Fruit fly (Drosophila melanogaster) whole organism, prepupa: Measurements from ENCODE around the gene CG46440.

Source experiments
- Blimp-1 ChIP-seq: fragments of 200-800 bp; sonication (Bioruptor generic); optimal IDR thresholded peaks from 3 replicates; lab custom pipeline; 2017; ENCODE audit warnings: missing biosample characterization, missing genetic modification characterization, mild to moderate bottlenecking, moderate library complexity, missing genetic modification reagents
- CG10631 ChIP-seq: fragments of 200-800 bp; sonication (Bioruptor generic); optimal IDR thresholded peaks from 2 replicates; lab custom pipeline; 2016; ENCODE audit warnings: missing biosample characterization, missing genetic modification characterization
- CG10669 ChIP-seq: fragments of 200-800 bp; sonication (Bioruptor generic); optimal IDR thresholded peaks from 3 replicates; lab custom pipeline; 2018; ENCODE audit warnings: missing biosample characterization, mild to moderate bottlenecking, missing genetic modification characterization, moderate library complexity
- CG11762 ChIP-seq: fragments of 200-800 bp; sonication (Bioruptor generic); optimal IDR thresholded peaks from 3 replicates; lab custom pipeline; 2016; ENCODE audit warnings: missing biosample characterization, missing genetic modification characterization; ENCODE audit not compliant: insufficient read depth
- CG11902 ChIP-seq: fragments of 200-800 bp; sonication (Bioruptor generic); optimal IDR thresholded peaks from 3 replicates; lab custom pipeline; 2016; ENCODE audit warnings: missing biosample characterization, missing genetic modification characterization
- CG15336 ChIP-seq: fragments of 200-800 bp; sonication (Bioruptor generic); IDR thresholded peaks from 2 replicates; pipeline ENCODE4 v1.3.6; 2022; ENCODE audit warnings: missing biosample characterization, missing genetic modification characterization
- CG1621 ChIP-seq: fragments of 200-800 bp; sonication (Bioruptor generic); optimal IDR thresholded peaks from 3 replicates; lab custom pipeline; 2018; ENCODE audit warnings: missing biosample characterization, mild to moderate bottlenecking, missing genetic modification characterization
- CG16779 ChIP-seq: fragments of 200-800 bp; sonication (Bioruptor generic); optimal IDR thresholded peaks from 3 replicates; lab custom pipeline; 2017; ENCODE audit warnings: missing biosample characterization, mild to moderate bottlenecking, missing genetic modification characterization
- CG3032 ChIP-seq: fragments of 200-800 bp; optimal IDR thresholded peaks from 2 replicates; lab custom pipeline; 2019; ENCODE audit warnings: missing biosample characterization, mild to moderate bottlenecking, missing genetic modification characterization, moderate library complexity
- CG31627 ChIP-seq: fragments of 200-800 bp; sonication (Bioruptor generic); optimal IDR thresholded peaks from 3 replicates; lab custom pipeline; 2016; ENCODE audit warnings: missing biosample characterization, missing genetic modification characterization
- CG34406 ChIP-seq: fragments of 200-800 bp; sonication (Bioruptor generic); optimal IDR thresholded peaks from 3 replicates; lab custom pipeline; 2016; ENCODE audit warnings: missing biosample characterization, missing genetic modification characterization
- CG3919 ChIP-seq: fragments of 200-800 bp; sonication (Bioruptor generic); optimal IDR thresholded peaks from 3 replicates; lab custom pipeline; 2016; ENCODE audit warnings: missing biosample characterization, missing genetic modification characterization
- CG4318 ChIP-seq: fragments of 200-800 bp; sonication (Bioruptor generic); optimal IDR thresholded peaks from 3 replicates; lab custom pipeline; 2017; ENCODE audit warnings: missing biosample characterization, mild to moderate bottlenecking, missing genetic modification characterization
- CG6163 ChIP-seq: fragments of 200-800 bp; sonication (Bioruptor generic); IDR thresholded peaks from 3 replicates; pipeline ENCODE4 v1.3.6; 2022; ENCODE audit warnings: missing biosample characterization, missing genetic modification characterization
- CG6276 ChIP-seq: fragments of 200-800 bp; sonication (Bioruptor generic); optimal IDR thresholded peaks from 2 replicates; lab custom pipeline; 2017; ENCODE audit warnings: missing biosample characterization, mild to moderate bottlenecking, missing genetic modification characterization
- CG6808 ChIP-seq: fragments of 200-800 bp; sonication (Bioruptor generic); optimal IDR thresholded peaks from 3 replicates; lab custom pipeline; 2017; ENCODE audit warnings: missing biosample characterization, missing genetic modification characterization, mild to moderate bottlenecking, moderate library complexity, missing genetic modification reagents
- CG6854 ChIP-seq: fragments of 200-800 bp; sonication (Bioruptor generic); optimal IDR thresholded peaks from 2 replicates; lab custom pipeline; 2017; ENCODE audit warnings: missing biosample characterization, mild to moderate bottlenecking, missing genetic modification characterization
- CG8119 ChIP-seq: fragments of 200-800 bp; sonication (Bioruptor generic); IDR thresholded peaks from 3 replicates; pipeline ENCODE4 v1.3.6; 2022; ENCODE audit warnings: missing biosample characterization, missing genetic modification characterization
- CG8319 ChIP-seq: fragments of 200-800 bp; sonication (Bioruptor generic); optimal IDR thresholded peaks from 3 replicates; lab custom pipeline; 2016; ENCODE audit warnings: missing biosample characterization, missing genetic modification characterization
- CG9139 ChIP-seq: fragments of 200-800 bp; sonication (Bioruptor generic); optimal IDR thresholded peaks from 3 replicates; lab custom pipeline; 2017; ENCODE audit warnings: missing biosample characterization, mild to moderate bottlenecking, missing genetic modification characterization
- Eip75B ChIP-seq: fragments of 200-800 bp; sonication (Bioruptor generic); optimal IDR thresholded peaks from 3 replicates; lab custom pipeline; 2016; ENCODE audit warnings: missing biosample characterization, missing genetic modification characterization
- Eip78C ChIP-seq: fragments of 200-800 bp; sonication (Bioruptor generic); peaks from one replicate; lab custom pipeline; 2016; ENCODE audit warnings: missing biosample characterization, missing genetic modification characterization
- Eip93F ChIP-seq: fragments of 200-800 bp; sonication (Bioruptor generic); optimal IDR thresholded peaks from 2 replicates; lab custom pipeline; 2016; ENCODE audit warnings: missing biosample characterization, mild to moderate bottlenecking, missing genetic modification characterization
- Ets21C ChIP-seq: fragments of 200-800 bp; sonication (Bioruptor generic); optimal IDR thresholded peaks from 3 replicates; lab custom pipeline; 2016; ENCODE audit warnings: missing biosample characterization, missing genetic modification characterization
- Ets96B ChIP-seq: fragments of 200-800 bp; optimal IDR thresholded peaks from 2 replicates; lab custom pipeline; 2019; ENCODE audit warnings: missing biosample characterization, mild to moderate bottlenecking, missing genetic modification characterization, moderate library complexity
- Hr38 ChIP-seq: sonication (Bioruptor generic); optimal IDR thresholded peaks from 2 replicates; lab custom pipeline; 2016; ENCODE audit warnings: missing biosample characterization, missing genetic modification characterization
- Hr39 ChIP-seq: fragments of 200-800 bp; sonication (Bioruptor generic); optimal IDR thresholded peaks from 2 replicates; lab custom pipeline; 2016; ENCODE audit warnings: missing biosample characterization, missing genetic modification characterization
- Lpt ChIP-seq: fragments of 200-800 bp; sonication (Bioruptor generic); optimal IDR thresholded peaks from 3 replicates; lab custom pipeline; 2016; ENCODE audit warnings: missing biosample characterization, missing genetic modification characterization
- Met ChIP-seq: fragments of 200-800 bp; sonication (Bioruptor generic); optimal IDR thresholded peaks from 3 replicates; lab custom pipeline; 2016; ENCODE audit warnings: missing biosample characterization, missing genetic modification characterization
- OdsH ChIP-seq: fragments of 200-800 bp; sonication (Bioruptor generic); optimal IDR thresholded peaks from 3 replicates; lab custom pipeline; 2016; ENCODE audit warnings: missing biosample characterization, missing genetic modification characterization
- Smox ChIP-seq: fragments of 200-800 bp; sonication (Bioruptor generic); optimal IDR thresholded peaks from 3 replicates; lab custom pipeline; 2016; ENCODE audit warnings: missing biosample characterization, missing genetic modification characterization
- Sox102F ChIP-seq: fragments of 200-800 bp; sonication (Bioruptor generic); optimal IDR thresholded peaks from 2 replicates; lab custom pipeline; 2016; ENCODE audit warnings: missing biosample characterization, mild to moderate bottlenecking, missing genetic modification characterization
- Sox14 ChIP-seq: fragments of 200-800 bp; sonication (Bioruptor generic); optimal IDR thresholded peaks from 3 replicates; lab custom pipeline; 2016; ENCODE audit warnings: missing biosample characterization, missing genetic modification characterization
- Sox15 ChIP-seq: fragments of 200-800 bp; sonication (Bioruptor generic); optimal IDR thresholded peaks from 3 replicates; lab custom pipeline; 2016; ENCODE audit warnings: missing biosample characterization, missing genetic modification characterization
- achi ChIP-seq: fragments of 200-800 bp; sonication (Bioruptor generic); optimal IDR thresholded peaks from 3 replicates; lab custom pipeline; 2016; ENCODE audit warnings: missing biosample characterization, missing genetic modification characterization
- acj6 ChIP-seq: fragments of 200-800 bp; sonication (Bioruptor generic); optimal IDR thresholded peaks from 3 replicates; lab custom pipeline; 2016; ENCODE audit warnings: missing biosample characterization, missing genetic modification characterization
- dsx ChIP-seq: fragments of 200-800 bp; optimal IDR thresholded peaks from 3 replicates; lab custom pipeline; 2019; ENCODE audit warnings: missing biosample characterization, mild to moderate bottlenecking, missing genetic modification characterization, moderate library complexity; ENCODE audit not compliant: poor library complexity, severe bottlenecking
- eg ChIP-seq: fragments of 200-800 bp; sonication (Bioruptor generic); IDR thresholded peaks from 3 replicates; pipeline ENCODE4 v1.3.6; 2022; ENCODE audit warnings: missing biosample characterization, missing genetic modification characterization
- esn ChIP-seq: fragments of 200-800 bp; sonication (Bioruptor generic); optimal IDR thresholded peaks from 2 replicates; lab custom pipeline; 2016; ENCODE audit warnings: missing biosample characterization, mild to moderate bottlenecking, missing genetic modification characterization, moderate library complexity
- fkh ChIP-seq: fragments of 200-800 bp; sonication (Bioruptor generic); optimal IDR thresholded peaks from 3 replicates; lab custom pipeline; 2017; ENCODE audit warnings: missing biosample characterization, mild to moderate bottlenecking, missing genetic modification characterization, moderate library complexity
- lz ChIP-seq: fragments of 200-800 bp; sonication (Bioruptor generic); optimal IDR thresholded peaks from 3 replicates; lab custom pipeline; 2016; ENCODE audit warnings: missing biosample characterization, missing genetic modification characterization
- net ChIP-seq: fragments of 200-800 bp; sonication (Bioruptor generic); optimal IDR thresholded peaks from 3 replicates; lab custom pipeline; 2016; ENCODE audit warnings: missing biosample characterization, missing genetic modification characterization
- pdm3 ChIP-seq: fragments of 200-800 bp; sonication (Bioruptor generic); optimal IDR thresholded peaks from 3 replicates; lab custom pipeline; 2016; ENCODE audit warnings: missing biosample characterization, missing genetic modification characterization
- salr ChIP-seq, 2 experiments: fragments of 200-800 bp; sonication (Bioruptor generic); optimal IDR thresholded peaks; 3 replicates each; lab custom pipeline; 2016 to 2018; ENCODE audit warnings: missing biosample characterization in 2 of 2, missing genetic modification characterization in 2 of 2, mild to moderate bottlenecking in 1 of 2
- spab ChIP-seq: fragments of 200-800 bp; sonication (Bioruptor generic); optimal IDR thresholded peaks from 2 replicates; lab custom pipeline; 2017; ENCODE audit warnings: missing biosample characterization, mild to moderate bottlenecking, missing genetic modification characterization, missing genetic modification reagents
- ss ChIP-seq, 2 experiments: fragments of 200-800 bp; sonication (Bioruptor generic); optimal IDR thresholded peaks; 2 replicates in 1 of 2; 3 replicates in 1 of 2; lab custom pipeline; 2017 to 2018; ENCODE audit warnings: mild to moderate bottlenecking in 2 of 2, missing biosample characterization in 2 of 2, missing genetic modification characterization in 2 of 2, moderate library complexity in 1 of 2
- svp ChIP-seq: fragments of 200-800 bp; sonication (Bioruptor generic); peaks from one replicate; lab custom pipeline; 2016; ENCODE audit warnings: missing biosample characterization, missing genetic modification characterization
- topi ChIP-seq: fragments of 200-800 bp; sonication (Bioruptor generic); optimal IDR thresholded peaks from 3 replicates; lab custom pipeline; 2016; ENCODE audit warnings: missing biosample characterization, missing genetic modification characterization
- vri ChIP-seq: fragments of 200-800 bp; sonication (Bioruptor generic); optimal IDR thresholded peaks from 3 replicates; lab custom pipeline; 2016; ENCODE audit warnings: missing biosample characterization, mild to moderate bottlenecking, missing genetic modification characterization

Gene CG46440

DNA sequence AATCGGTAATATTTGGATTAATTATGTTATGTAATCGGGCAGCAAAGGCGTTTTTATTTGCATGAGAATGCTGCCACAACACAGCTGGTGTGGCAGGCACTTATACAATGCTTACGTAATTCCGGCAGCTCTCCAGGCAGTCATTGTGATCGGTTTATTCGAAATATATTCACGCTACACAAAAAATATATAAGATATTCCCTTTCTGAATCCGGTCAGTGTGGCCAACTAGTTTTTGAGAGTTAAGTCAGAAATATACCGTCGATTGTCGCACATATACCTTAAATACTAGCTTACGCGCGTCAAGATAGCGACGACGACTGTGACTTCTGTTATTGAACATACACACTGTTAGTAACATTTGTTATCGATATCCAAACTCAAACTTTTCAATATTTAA, 8.6 kb downstream of the CG46440 start, which contains the start of gene sun:
sun (minus strand) TSS at position 238 of the 400 bp plus-strand sequence.
- TF ChIP-seq achi (GFP tag; lab: Kevin White, UChicago) (no peak), Eip78C (GFP tag; lab: Kevin White, UChicago) (peak; percentile 31), Blimp-1 (GFP tag; lab: Kevin White, UChicago) (no peak), svp (GFP tag; lab: Kevin White, UChicago) (peak; percentile 6), vri (GFP tag; lab: Kevin White, UChicago) (peak; percentile 77), Sox102F (no peak), CG11902 (no peak)

dm6 chrX:15844139-15844538, 13.5 kb downstream of the CG46440 start, which contains the start of the genes ArgRS and CG8578:
Gene ArgRS (minus strand): TSS chrX:15844145.
Gene CG8578 (plus strand): TSS chrX:15844476.
- TF ChIP-seq Blimp-1 (GFP tag; lab: Kevin White, UChicago), result no peak
- TF ChIP-seq CG6163, result no peak
- no peak for TF ChIP-seq CG8119
- peak; percentile 60 for TF ChIP-seq Hr39 (GFP tag; lab: Kevin White, UChicago)
- no peak for TF ChIP-seq vri (GFP tag; lab: Kevin White, UChicago)
- peak; percentile 91 for TF ChIP-seq Eip78C (GFP tag; lab: Kevin White, UChicago)
- TF ChIP-seq CG6808 (GFP tag; lab: Kevin White, UChicago), result no peak
- TF ChIP-seq CG34406 (GFP tag; lab: Kevin White, UChicago), result no peak
- no peak for TF ChIP-seq pdm3 (GFP tag; lab: Kevin White, UChicago)
- TF ChIP-seq Met (GFP tag; lab: Kevin White, UChicago), result peak; percentile 39
- peak; percentile 29 for TF ChIP-seq CG11762 (GFP tag; lab: Kevin White, UChicago)
- TF ChIP-seq CG4318 (GFP tag; lab: Kevin White, UChicago), result no peak
- TF ChIP-seq dsx (GFP tag; lab: Kevin White, UChicago), result no peak
- no peak for TF ChIP-seq Sox102F
- TF ChIP-seq svp (GFP tag; lab: Kevin White, UChicago), result no peak
- no peak for TF ChIP-seq net
- no peak for TF ChIP-seq CG8319 (GFP tag; lab: Kevin White, UChicago)
- peak; percentile 62 for TF ChIP-seq Sox14 (GFP tag; lab: Kevin White, UChicago)
- no peak for TF ChIP-seq CG6276
- no peak for TF ChIP-seq CG11902
- TF ChIP-seq CG1621, result no peak
- TF ChIP-seq CG6854 (GFP tag; lab: Kevin White, UChicago), result no peak
- TF ChIP-seq achi (GFP tag; lab: Kevin White, UChicago), result no peak
- TF ChIP-seq Eip75B (GFP tag; lab: Kevin White, UChicago), result peak; percentile 80
- TF ChIP-seq Lpt, result no peak
- peak; percentile 28 for TF ChIP-seq acj6 (GFP tag; lab: Kevin White, UChicago)
- peak; percentile 44 for TF ChIP-seq Ets21C (GFP tag; lab: Kevin White, UChicago)
- no peak for TF ChIP-seq Hr38 (GFP tag; lab: Kevin White, UChicago)
- TF ChIP-seq CG3919 (GFP tag; lab: Kevin White, UChicago), result no peak
- TF ChIP-seq esn, result peak; percentile 43
- TF ChIP-seq CG9139 (GFP tag; lab: Kevin White, UChicago), result no peak
- peak; percentile 62 for TF ChIP-seq topi
- peak; percentile 74 for TF ChIP-seq lz (GFP tag; lab: Kevin White, UChicago)
- TF ChIP-seq CG16779, result no peak
- TF ChIP-seq salr (GFP tag; optimal IDR thresholded peaks at IDR 0.05; lab: Kevin White, UChicago), result no peak
- TF ChIP-seq Sox15 (GFP tag; lab: Kevin White, UChicago), result peak; percentile 27
- no peak; the same call in 2 of the 3 replicates for TF ChIP-seq eg (GFP tag; lab: Robert Waterston, UW)
- TF ChIP-seq Eip93F (GFP tag; lab: Kevin White, UChicago), result no peak
- TF ChIP-seq CG3032, result peak; percentile 69
- no peak for TF ChIP-seq Ets96B (tag; lab: Kevin White, UChicago)
- TF ChIP-seq CG31627 (GFP tag; lab: Kevin White, UChicago), result peak; percentile 49
- no peak for TF ChIP-seq Smox
- TF ChIP-seq OdsH, result peak; percentile 17
- TF ChIP-seq ss (GFP tag; optimal IDR thresholded peaks at IDR 0.05; lab: Kevin White, UChicago), result peak in 1 of 2 experiments; percentile 67
- TF ChIP-seq CG15336 (GFP tag; lab: Robert Waterston, UW), result peak; percentile 29; the same call in 1 of the 2 replicates
- peak; percentile 58 for TF ChIP-seq CG10631 (GFP tag; lab: Kevin White, UChicago)
- TF ChIP-seq fkh (GFP tag; lab: Kevin White, UChicago), result no peak
- no peak for TF ChIP-seq CG10669
- no peak for TF ChIP-seq spab (GFP tag; lab: Kevin White, UChicago)
